Fruit fly (Drosophila melanogaster) whole organism, adult: ENCODE measurements around the gene CG34007.
"Not testable (repeated sequence)": the region's sequence is repeated elsewhere in the genome, so short reads cannot be mapped to it uniquely, and the experiment has no call there.

ENCODE experiments used
- CG11617 ChIP-seq: fragments of 200-800 bp; sonication (Bioruptor generic); optimal IDR thresholded peaks from 2 replicates; lab custom pipeline; 2017; ENCODE audit warnings: mild to moderate bottlenecking, missing biosample characterization, missing genetic modification reagents, missing genetic modification characterization
- CG12768 ChIP-seq: fragments of 200-800 bp; sonication (Bioruptor generic); optimal IDR thresholded peaks from 2 replicates; lab custom pipeline; 2017; ENCODE audit warnings: missing biosample characterization, missing genetic modification characterization, mild to moderate bottlenecking, moderate library complexity, missing genetic modification reagents
- CG14711 ChIP-seq: fragments of 200-800 bp; sonication (Bioruptor generic); optimal IDR thresholded peaks from 2 replicates; lab custom pipeline; 2018; ENCODE audit warnings: missing biosample characterization, mild to moderate bottlenecking, missing genetic modification characterization, moderate library complexity
- CG1620 ChIP-seq: fragments of 200-800 bp; sonication (Bioruptor generic); optimal IDR thresholded peaks from 2 replicates; lab custom pipeline; 2016; ENCODE audit warnings: missing biosample characterization, missing genetic modification characterization
- CG33017 ChIP-seq: fragments of 200-800 bp; sonication (Bioruptor generic); optimal IDR thresholded peaks from 2 replicates; lab custom pipeline; 2018; ENCODE audit warnings: missing biosample characterization, mild to moderate bottlenecking, missing genetic modification characterization, moderate library complexity
- CG5204 ChIP-seq: fragments of 200-800 bp; sonication (Bioruptor generic); optimal IDR thresholded peaks from 2 replicates; lab custom pipeline; 2016; ENCODE audit warnings: missing biosample characterization, missing genetic modification characterization
- CG7045 ChIP-seq: fragments of 200-800 bp; sonication (Bioruptor generic); optimal IDR thresholded peaks from 2 replicates; lab custom pipeline; 2017; ENCODE audit warnings: missing biosample characterization, mild to moderate bottlenecking, missing genetic modification characterization
- CG7101 ChIP-seq: fragments of 200-800 bp; sonication (Bioruptor generic); optimal IDR thresholded peaks from 2 replicates; lab custom pipeline; 2018; ENCODE audit warnings: missing biosample characterization, mild to moderate bottlenecking, missing genetic modification characterization, moderate library complexity
- Clk ChIP-seq: fragments of 200-800 bp; sonication (Bioruptor generic); optimal IDR thresholded peaks from 2 replicates; lab custom pipeline; 2017; ENCODE audit warnings: missing biosample characterization, missing genetic modification characterization
- Crg-1 ChIP-seq: fragments of 200-800 bp; sonication (Bioruptor generic); optimal IDR thresholded peaks from 2 replicates; lab custom pipeline; 2016; ENCODE audit warnings: missing biosample characterization, missing genetic modification characterization
- Hr96 ChIP-seq: fragments of 200-800 bp; sonication (Bioruptor generic); optimal IDR thresholded peaks from 2 replicates; lab custom pipeline; 2016; ENCODE audit warnings: missing biosample characterization, missing genetic modification characterization
- Mnt ChIP-seq: fragments of 200-800 bp; sonication (Bioruptor generic); optimal IDR thresholded peaks from 2 replicates; lab custom pipeline; 2016; ENCODE audit warnings: missing biosample characterization, mild to moderate bottlenecking, missing genetic modification characterization
- bab1 ChIP-seq: fragments of 200-800 bp; sonication (Bioruptor generic); optimal IDR thresholded peaks from 3 replicates; lab custom pipeline; 2019; ENCODE audit warnings: missing biosample characterization, mild to moderate bottlenecking, missing genetic modification characterization, moderate library complexity
- cic ChIP-seq: fragments of 200-800 bp; sonication (Bioruptor generic); optimal IDR thresholded peaks from 2 replicates; lab custom pipeline; 2017; ENCODE audit warnings: missing biosample characterization, mild to moderate bottlenecking, missing genetic modification characterization, moderate library complexity
- cnc ChIP-seq, 2 experiments: fragments of >200 bp; optimal IDR thresholded peaks; 2 replicates each; lab custom pipeline; 2017
- kay ChIP-seq: fragments of 200-800 bp; sonication (Bioruptor generic); peaks from one replicate; lab custom pipeline; 2016; ENCODE audit warnings: missing biosample characterization, missing genetic modification characterization, borderline replicate concordance
- ovo ChIP-seq: fragments of 200-800 bp; sonication (Bioruptor generic); optimal IDR thresholded peaks from 2 replicates; lab custom pipeline; 2016; ENCODE audit warnings: missing biosample characterization, missing genetic modification characterization
- pad ChIP-seq: fragments of 200-800 bp; sonication (Bioruptor generic); optimal IDR thresholded peaks from 3 replicates; lab custom pipeline; 2017; ENCODE audit warnings: missing biosample characterization, missing genetic modification characterization, mild to moderate bottlenecking, moderate library complexity, missing genetic modification reagents
- tj ChIP-seq: fragments of 200-800 bp; sonication (Bioruptor generic); optimal IDR thresholded peaks from 3 replicates; lab custom pipeline; 2017; ENCODE audit warnings: missing biosample characterization, mild to moderate bottlenecking, missing genetic modification characterization, moderate library complexity
- toe ChIP-seq: fragments of 200-800 bp; sonication (Bioruptor generic); optimal IDR thresholded peaks from 2 replicates; lab custom pipeline; 2016; ENCODE audit warnings: missing biosample characterization, missing genetic modification characterization

Gene CG34007

DNA sequence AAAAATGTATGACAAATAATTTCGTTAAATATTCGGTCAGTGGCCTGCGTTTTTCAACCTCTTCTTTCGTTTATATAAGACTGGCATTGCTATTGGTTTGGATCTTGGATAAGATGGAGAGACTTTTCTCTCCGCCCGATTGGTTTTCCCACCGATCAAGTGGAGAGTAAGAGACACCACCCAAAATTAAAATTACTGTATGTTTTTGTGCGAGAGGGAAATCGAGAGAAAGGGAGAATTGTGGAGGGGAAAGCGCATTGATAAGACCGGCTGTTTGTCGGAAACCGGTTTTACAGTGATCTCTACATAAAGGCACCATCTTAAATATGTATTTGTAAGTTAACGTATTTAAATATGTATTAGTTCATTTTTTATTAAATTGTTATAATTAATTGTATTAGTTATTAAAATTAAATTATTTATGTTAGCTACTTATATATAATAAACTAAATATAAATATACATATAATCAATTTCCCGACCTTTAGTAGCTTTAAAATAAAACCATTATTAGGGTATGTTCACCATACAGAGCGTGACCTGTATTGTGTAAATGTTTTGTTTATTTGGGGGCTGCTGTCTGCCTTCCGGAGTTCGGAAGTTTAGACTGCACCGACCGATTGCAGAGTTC, at the start of gene CG34007:
CG34007 (plus strand) TSS at position 608 of the 630 bp plus-strand sequence.
- TF ChIP-seq CG7101 (tag; lab: Kevin White, UChicago) (peak; percentile 15), cnc (optimal IDR thresholded peaks at IDR 0.05; lab: Kevin White, UChicago) (no peak), bab1 (GFP tag; lab: Kevin White, UChicago) (peak; percentile 14), CG5204 (GFP tag; lab: Kevin White, UChicago) (no peak), pad (peak; percentile 73), CG11617 (no peak), tj (GFP tag; lab: Kevin White, UChicago) (no peak)

DNA sequence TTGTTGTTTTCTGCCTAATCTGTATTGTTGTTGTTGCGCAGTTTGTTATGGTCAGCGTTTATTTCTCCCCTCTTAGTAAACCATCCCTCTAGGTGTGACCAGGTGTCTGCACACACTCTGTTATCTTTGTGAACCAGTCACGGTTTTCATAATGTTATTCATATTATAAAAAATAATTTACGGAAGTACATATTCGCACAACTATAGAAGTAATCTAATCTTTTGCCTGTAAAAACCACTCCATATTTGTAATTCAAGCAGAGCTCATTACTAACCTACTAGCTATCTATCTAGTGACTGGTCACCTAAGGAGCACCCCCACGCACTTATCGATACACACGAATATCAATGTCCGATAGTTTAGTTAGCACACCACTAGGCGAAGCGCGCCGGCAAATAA, 45.0 kb upstream of the CG34007 start, which contains the start of the genes CG31683 and CG31687:
CG31683 (minus strand) TSS at position 101 of the 400 bp plus-strand sequence.
CG31687 (plus strand) TSS at position 362 of the 400 bp plus-strand sequence.
- TF ChIP-seq Hr96, CG7045, Crg-1 (GFP tag; lab: Kevin White, UChicago): not testable (repeated sequence)

DNA sequence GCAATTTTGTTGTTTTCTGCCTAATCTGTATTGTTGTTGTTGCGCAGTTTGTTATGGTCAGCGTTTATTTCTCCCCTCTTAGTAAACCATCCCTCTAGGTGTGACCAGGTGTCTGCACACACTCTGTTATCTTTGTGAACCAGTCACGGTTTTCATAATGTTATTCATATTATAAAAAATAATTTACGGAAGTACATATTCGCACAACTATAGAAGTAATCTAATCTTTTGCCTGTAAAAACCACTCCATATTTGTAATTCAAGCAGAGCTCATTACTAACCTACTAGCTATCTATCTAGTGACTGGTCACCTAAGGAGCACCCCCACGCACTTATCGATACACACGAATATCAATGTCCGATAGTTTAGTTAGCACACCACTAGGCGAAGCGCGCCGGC, 35.9 kb upstream of the CG34007 start, which contains the start of the genes CG18858 and Cdc23:
CG18858 (minus strand) TSS at position 101 of the 400 bp plus-strand sequence.
Cdc23 (plus strand) TSS at position 368 of the 400 bp plus-strand sequence.
- TF ChIP-seq bab1 (GFP tag; lab: Kevin White, UChicago); CG1620; CG7045 (GFP tag; lab: Kevin White, UChicago): not testable (repeated sequence)

DNA sequence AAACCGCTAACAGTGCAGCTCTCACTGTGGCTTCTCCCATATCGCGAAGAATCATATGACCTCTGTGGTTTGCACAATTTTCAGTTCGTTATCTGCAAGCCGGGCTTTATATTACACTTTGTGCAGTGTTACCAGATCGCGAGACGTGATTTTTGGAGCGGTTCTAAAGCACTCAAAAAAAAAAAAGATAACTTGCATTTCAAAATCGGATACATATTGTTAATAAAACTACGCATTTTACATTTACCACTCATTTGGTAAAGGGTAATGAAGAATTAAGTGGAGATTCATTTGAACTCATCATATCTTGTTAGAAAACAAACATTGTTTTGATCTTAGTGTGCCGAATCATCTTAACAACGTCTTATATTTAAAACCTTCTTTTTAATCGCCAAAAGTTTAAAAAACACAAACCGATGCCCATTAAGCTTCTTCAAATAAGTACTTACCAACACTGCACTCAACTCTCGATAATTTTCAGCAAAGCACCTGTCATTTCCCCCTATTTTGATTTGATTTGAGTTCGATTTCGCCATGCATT, 31.4 kb upstream of the CG34007 start, which contains the start of gene CG2493:
CG2493 (minus strand) TSS at position 129 of the 541 bp plus-strand sequence.
- TF ChIP-seq Clk (GFP tag; lab: Kevin White, UChicago) (no peak), CG33017 (tag; lab: Kevin White, UChicago) (no peak), Crg-1 (GFP tag; lab: Kevin White, UChicago) (no peak), CG5204 (GFP tag; lab: Kevin White, UChicago) (no peak), Hr96 (GFP tag; lab: Kevin White, UChicago) (peak; percentile 15), cnc (optimal IDR thresholded peaks at IDR 0.05; lab: Kevin White, UChicago) (no peak), CG14711 (tag; lab: Kevin White, UChicago) (peak; percentile 52), toe (GFP tag; lab: Kevin White, UChicago) (peak; percentile 21), CG7045 (GFP tag; lab: Kevin White, UChicago) (no peak), pad (peak; percentile 29), CG11617 (no peak), CG12768 (GFP tag; lab: Kevin White, UChicago) (peak; percentile 20), CG1620 (no peak), tj (GFP tag; lab: Kevin White, UChicago) (peak; percentile 57), Mnt (no peak), kay (GFP tag; lab: Kevin White, UChicago) (no peak), ovo (GFP tag; lab: Kevin White, UChicago) (no peak), CG7101 (tag; lab: Kevin White, UChicago) (no peak), bab1 (GFP tag; lab: Kevin White, UChicago) (no peak), cic (GFP tag; lab: Kevin White, UChicago) (no peak)

DNA sequence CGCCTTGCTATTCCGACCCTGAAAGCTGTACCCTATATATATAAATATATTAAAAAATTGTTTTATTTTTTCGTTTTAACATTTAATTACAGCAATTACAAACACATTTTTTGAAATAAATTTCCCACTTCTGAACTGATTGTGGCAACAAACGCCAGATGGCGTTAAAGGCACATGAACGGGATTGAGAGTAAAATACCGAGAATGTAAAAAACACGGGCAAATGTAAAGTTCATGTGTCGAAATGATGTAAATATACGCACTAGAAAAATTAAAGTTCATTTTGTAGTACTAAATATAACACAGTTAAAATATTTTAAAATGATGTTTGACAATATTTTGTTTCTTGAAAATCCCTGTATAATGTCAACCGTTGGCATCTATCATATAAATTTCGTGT, 30.4 kb upstream of the CG34007 start:
- TF ChIP-seq tj (GFP tag; lab: Kevin White, UChicago) (no peak), CG1620 (no peak), bab1 (GFP tag; lab: Kevin White, UChicago) (no peak), kay (GFP tag; lab: Kevin White, UChicago) (no peak), Mnt (no peak), ovo (GFP tag; lab: Kevin White, UChicago) (no peak), Crg-1 (GFP tag; lab: Kevin White, UChicago) (no peak), CG7101 (tag; lab: Kevin White, UChicago) (no peak), CG12768 (GFP tag; lab: Kevin White, UChicago) (no peak), CG14711 (tag; lab: Kevin White, UChicago) (no peak), CG7045 (GFP tag; lab: Kevin White, UChicago) (no peak), Hr96 (GFP tag; lab: Kevin White, UChicago) (no peak)

DNA sequence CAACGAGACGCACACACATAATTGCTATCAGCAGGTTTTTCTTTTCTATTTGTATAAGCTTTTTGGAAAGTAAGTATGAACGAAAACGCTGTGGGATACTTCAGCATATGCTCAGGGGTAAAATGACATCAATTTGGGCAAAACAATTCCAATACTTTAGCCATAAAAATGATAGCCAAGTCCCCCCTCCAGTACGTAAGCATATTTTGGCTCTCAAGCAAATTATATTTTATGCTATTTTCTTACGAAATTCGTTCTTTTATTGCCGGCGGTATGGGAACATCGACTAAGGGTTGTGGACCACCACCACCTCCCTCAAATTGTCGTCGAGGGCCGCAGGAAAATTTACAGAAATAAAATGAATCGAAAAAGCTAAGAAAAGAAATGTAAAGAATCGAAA, 21.5 kb upstream of the CG34007 start, which contains the start of gene CG43233:
CG43233 (minus strand) TSS at position 101 of the 400 bp plus-strand sequence.
- TF ChIP-seq Hr96 (GFP tag; lab: Kevin White, UChicago) = no peak
- TF ChIP-seq CG33017 (tag; lab: Kevin White, UChicago) = no peak
- TF ChIP-seq CG7045 (GFP tag; lab: Kevin White, UChicago) = no peak
- TF ChIP-seq CG5204 (GFP tag; lab: Kevin White, UChicago) = no peak
- no peak for TF ChIP-seq CG11617
- no peak for TF ChIP-seq CG14711 (tag; lab: Kevin White, UChicago)
- TF ChIP-seq pad = no peak
